Worm (Caenorhabditis elegans): ENCODE results near the gene T22B7.4.

DNA sequence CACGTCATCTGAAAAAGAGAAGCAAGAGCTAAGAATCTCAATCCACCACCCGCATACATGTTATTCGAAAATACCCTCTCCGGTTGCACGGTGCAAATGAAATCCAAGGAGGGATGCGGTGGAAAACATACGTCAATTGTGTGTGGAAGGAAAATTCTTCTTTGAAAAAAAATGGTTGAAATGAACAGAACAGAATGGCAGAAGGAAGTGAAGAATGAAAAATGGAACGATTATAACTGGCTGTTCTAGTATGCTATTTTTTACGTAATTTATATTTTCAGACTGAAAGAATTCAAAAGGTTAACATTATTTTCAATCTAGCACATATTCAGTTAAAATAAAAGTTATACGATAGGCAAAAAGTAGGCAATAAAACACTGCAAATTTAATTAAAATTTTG, 25.2 kb downstream of the T22B7.4 start:
- TF ChIP-seq ceh-31 (tag; optimal IDR thresholded peaks at IDR 0.05) = no peak
- TF ChIP-seq pag-3 (tag; optimal IDR thresholded peaks at IDR 0.05; ENCODE audit: borderline replicate concordance) = no peak
- no peak for TF ChIP-seq pha-4 (tag; optimal IDR thresholded peaks at IDR 0.05)
- TF ChIP-seq nhr-11 (tag; optimal IDR thresholded peaks at IDR 0.05) = no peak
- no peak for TF ChIP-seq odd-2 (tag; optimal IDR thresholded peaks at IDR 0.05)
- TF ChIP-seq zip-5 (tag; optimal IDR thresholded peaks at IDR 0.05) = no peak
- no peak for TF ChIP-seq fkh-10 (GFP tag; optimal IDR thresholded peaks at IDR 0.05)
- TF ChIP-seq hlh-13 (GFP tag; optimal IDR thresholded peaks at IDR 0.05) = no peak
- no peak for TF ChIP-seq T23F11.4 (GFP tag; optimal IDR thresholded peaks at IDR 0.05)
- no peak for TF ChIP-seq unc-55 (GFP tag; optimal IDR thresholded peaks at IDR 0.05)

All from whole organism, late embryonic.